Worm (Caenorhabditis elegans): Measurements from ENCODE around the gene F14D2.19.

ce11 chrII:3375302-3375701 lies 38.4 kb upstream of the F14D2.19 start:
- TF ChIP-seq lin-39 (tag; optimal IDR thresholded peaks at IDR 0.05) (no peak), sem-4 (tag; optimal IDR thresholded peaks at IDR 0.05) (no peak), snpc-4 (tag; optimal IDR thresholded peaks at IDR 0.05) (no peak), nhr-237 (tag; optimal IDR thresholded peaks at IDR 0.05) (no peak), egl-27 (tag; optimal IDR thresholded peaks at IDR 0.05) (no peak), elt-3 (tag; optimal IDR thresholded peaks at IDR 0.05) (no peak), nhr-11 (tag; optimal IDR thresholded peaks at IDR 0.05) (no peak), lin-13 (GFP tag; optimal IDR thresholded peaks at IDR 0.05) (no peak), nhr-10 (tag; optimal IDR thresholded peaks at IDR 0.05) (no peak), alr-1 (tag; optimal IDR thresholded peaks at IDR 0.05) (no peak), F13H6.1 (tag; optimal IDR thresholded peaks at IDR 0.05) (no peak), skn-1 (tag; optimal IDR thresholded peaks at IDR 0.05) (no peak)
